Worm (Caenorhabditis elegans) whole organism, mixed stage, embryonic: ENCODE data around the gene acds-10.

ENCODE experiments used
- M03D4.4 ChIP-seq: sonication (generic microtip); optimal IDR thresholded peaks from 2 replicates; lab custom pipeline; 2017; ENCODE audit warnings: mild to moderate bottlenecking, missing genetic modification characterization, missing compliant biosample characterization
- bed-3 ChIP-seq: fragments of 200-800 bp; sonication (Bioruptor generic); optimal IDR thresholded peaks from 3 replicates; lab custom pipeline; 2018; ENCODE audit warnings: mild to moderate bottlenecking, missing genetic modification characterization, moderate library complexity, missing compliant biosample characterization
- blmp-1 ChIP-seq: fragments of 150-350 bp; optimal IDR thresholded peaks from 2 replicates; lab custom pipeline; 2014; ENCODE audit warnings: missing biosample characterization, missing genetic modification characterization
- ceh-39 ChIP-seq: fragments of 150-350 bp; optimal IDR thresholded peaks from 2 replicates; lab custom pipeline; 2014; ENCODE audit warnings: missing biosample characterization, missing genetic modification characterization
- ceh-43 ChIP-seq: fragments of 200-800 bp; sonication (Bioruptor generic); optimal IDR thresholded peaks from 2 replicates; lab custom pipeline; 2018; ENCODE audit warnings: mild to moderate bottlenecking, missing genetic modification characterization, moderate library complexity, missing compliant biosample characterization
- ceh-83 ChIP-seq: fragments of 200-800 bp; sonication (Bioruptor generic); optimal IDR thresholded peaks from 2 replicates; lab custom pipeline; 2018; ENCODE audit warnings: mild to moderate bottlenecking, missing genetic modification characterization, missing compliant biosample characterization
- ces-1 ChIP-seq: fragments of 150-350 bp; optimal IDR thresholded peaks from 2 replicates; lab custom pipeline; 2014; ENCODE audit warnings: missing biosample characterization, missing genetic modification reagents, missing genetic modification characterization
- cnd-1 ChIP-seq: fragments of 200-800 bp; sonication (Bioruptor generic); optimal IDR thresholded peaks from 2 replicates; lab custom pipeline; 2018; ENCODE audit warnings: mild to moderate bottlenecking, missing genetic modification characterization, missing compliant biosample characterization
- drap-1 ChIP-seq: fragments of 200-800 bp; sonication (Bioruptor generic); optimal IDR thresholded peaks from 3 replicates; lab custom pipeline; 2018; ENCODE audit warnings: mild to moderate bottlenecking, missing genetic modification characterization, missing compliant biosample characterization
- elt-3 ChIP-seq: fragments of 150-350 bp; optimal IDR thresholded peaks from 2 replicates; lab custom pipeline; 2014; ENCODE audit warnings: missing biosample characterization, missing genetic modification characterization
- flh-1 ChIP-seq: fragments of 200-800 bp; sonication (Bioruptor generic); optimal IDR thresholded peaks from 2 replicates; lab custom pipeline; 2018; ENCODE audit warnings: mild to moderate bottlenecking, missing genetic modification characterization, moderate library complexity, missing compliant biosample characterization
- ham-2 ChIP-seq: fragments of 200-800 bp; sonication (Bioruptor generic); optimal IDR thresholded peaks from 2 replicates; lab custom pipeline; 2018; ENCODE audit warnings: mild to moderate bottlenecking, missing genetic modification characterization, missing compliant biosample characterization
- hlh-1 ChIP-seq: fragments of 150-350 bp; optimal IDR thresholded peaks from 2 replicates; lab custom pipeline; 2014; ENCODE audit warnings: missing biosample characterization, missing genetic modification reagents, missing genetic modification characterization
- lin-32 ChIP-seq: fragments of 200-800 bp; sonication (Bioruptor generic); optimal IDR thresholded peaks from 2 replicates; lab custom pipeline; 2018; ENCODE audit warnings: mild to moderate bottlenecking, missing genetic modification characterization, missing compliant biosample characterization
- lsy-2 ChIP-seq: fragments of 150-350 bp; optimal IDR thresholded peaks from 2 replicates; lab custom pipeline; 2014; ENCODE audit warnings: missing biosample characterization, missing genetic modification characterization
- mab-5 ChIP-seq: fragments of 150-350 bp; optimal IDR thresholded peaks from 2 replicates; lab custom pipeline; 2014; ENCODE audit warnings: missing biosample characterization, missing genetic modification characterization
- mep-1 ChIP-seq: fragments of 150-350 bp; optimal IDR thresholded peaks from 2 replicates; lab custom pipeline; 2017; ENCODE audit warnings: missing biosample characterization, missing genetic modification reagents, missing genetic modification characterization, inconsistent platforms
- mls-2 ChIP-seq: sonication (generic microtip); optimal IDR thresholded peaks from 2 replicates; lab custom pipeline; 2016; ENCODE audit warnings: mild to moderate bottlenecking, missing genetic modification characterization, moderate library complexity, missing compliant biosample characterization
- nhr-12 ChIP-seq: fragments of 150-350 bp; optimal IDR thresholded peaks from 2 replicates; lab custom pipeline; 2014; ENCODE audit warnings: missing biosample characterization, missing genetic modification characterization
- nhr-2 ChIP-seq: fragments of 150-350 bp; optimal IDR thresholded peaks from 2 replicates; lab custom pipeline; 2014; ENCODE audit warnings: missing biosample characterization, missing genetic modification characterization
- nhr-237 ChIP-seq: fragments of 150-350 bp; optimal IDR thresholded peaks from 2 replicates; lab custom pipeline; 2014; ENCODE audit warnings: missing biosample characterization, missing genetic modification characterization
- nhr-28 ChIP-seq: fragments of 150-350 bp; optimal IDR thresholded peaks from 2 replicates; lab custom pipeline; 2014; ENCODE audit warnings: missing biosample characterization, missing genetic modification characterization
- nhr-76 ChIP-seq: sonication (generic microtip); optimal IDR thresholded peaks from 2 replicates; lab custom pipeline; 2017; ENCODE audit warnings: missing biosample characterization, missing genetic modification characterization
- pha-4 ChIP-seq: fragments of 150-350 bp; optimal IDR thresholded peaks from 2 replicates; lab custom pipeline; 2018; ENCODE audit warnings: missing biosample characterization, missing genetic modification reagents, missing genetic modification characterization
- sem-2 ChIP-seq: fragments of 200-800 bp; sonication (Bioruptor generic); optimal IDR thresholded peaks from 2 replicates; lab custom pipeline; 2018; ENCODE audit warnings: mild to moderate bottlenecking, missing genetic modification characterization, missing compliant biosample characterization
- snpc-4 ChIP-seq: fragments of 150-350 bp; optimal IDR thresholded peaks from 2 replicates; lab custom pipeline; 2014; ENCODE audit warnings: missing biosample characterization, missing genetic modification characterization
- sptf-1 ChIP-seq: sonication (generic microtip); optimal IDR thresholded peaks from 2 replicates; lab custom pipeline; 2017; ENCODE audit warnings: mild to moderate bottlenecking, missing genetic modification characterization, moderate library complexity, missing compliant biosample characterization
- tbx-8 ChIP-seq: fragments of 200-800 bp; sonication (Bioruptor generic); optimal IDR thresholded peaks from 2 replicates; lab custom pipeline; 2018; ENCODE audit warnings: mild to moderate bottlenecking, missing genetic modification characterization, moderate library complexity, missing compliant biosample characterization
- unc-120 ChIP-seq: sonication (generic microtip); optimal IDR thresholded peaks from 2 replicates; lab custom pipeline; 2017; ENCODE audit warnings: missing genetic modification characterization, missing compliant biosample characterization; ENCODE audit not compliant: poor library complexity, severe bottlenecking
- unc-62 ChIP-seq: fragments of 150-350 bp; optimal IDR thresholded peaks from 2 replicates; lab custom pipeline; 2014; ENCODE audit warnings: missing biosample characterization, missing genetic modification reagents, missing genetic modification characterization
- zip-8 ChIP-seq: fragments of 150-350 bp; optimal IDR thresholded peaks from 2 replicates; lab custom pipeline; 2014; ENCODE audit warnings: missing biosample characterization, missing genetic modification characterization
- ztf-11 ChIP-seq: fragments of 150-350 bp; optimal IDR thresholded peaks from 2 replicates; lab custom pipeline; 2014; ENCODE audit warnings: missing biosample characterization, missing genetic modification characterization

acds-10 gene

DNA sequence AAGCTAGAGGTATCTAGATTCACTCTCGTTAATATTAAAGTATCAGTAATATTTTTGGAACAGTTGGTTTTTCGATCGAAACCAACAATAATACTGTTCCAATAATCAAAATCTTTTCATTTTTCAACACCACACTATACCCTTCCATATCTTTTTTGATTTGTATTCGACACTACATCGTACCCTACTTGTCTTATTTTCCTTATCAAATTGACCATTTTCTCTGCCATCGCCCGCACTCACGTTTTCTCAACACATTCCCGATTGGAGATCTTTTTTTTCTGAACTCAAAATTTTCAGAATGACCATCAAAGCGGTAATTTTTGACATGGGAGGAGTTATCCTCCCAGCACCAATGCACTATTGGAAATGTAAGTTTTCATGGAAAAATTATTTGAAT lies at the start of gene acds-10:
acds-10 (plus strand) TSS at position 301 of the 400 bp plus-strand sequence.
- TF ChIP-seq bed-3 (GFP tag; lab: Kevin White, UChicago) (no peak), ceh-43 (GFP tag; lab: Kevin White, UChicago) (no peak), elt-3 (tag; lab: Kevin White, UChicago) (no peak), nhr-237 (tag; lab: Kevin White, UChicago) (no peak), pha-4 (no peak), M03D4.4 (tag; lab: Kevin White, UChicago) (no peak), blmp-1 (tag; lab: Kevin White, UChicago) (no peak), ztf-11 (tag; lab: Kevin White, UChicago) (no peak), nhr-2 (tag; lab: Kevin White, UChicago) (no peak), ces-1 (no peak), unc-120 (no peak)

ce11 chrV:5699835-5700441 lies 47.7 kb upstream of the acds-10 start, which contains the start of gene clec-1:
Gene clec-1 (plus strand): TSS chrV:5700154.
- TF ChIP-seq hlh-1, result no peak
- no peak for TF ChIP-seq sem-2 (GFP tag; lab: Kevin White, UChicago)
- no peak for TF ChIP-seq zip-8 (tag; lab: Kevin White, UChicago)
- TF ChIP-seq blmp-1 (tag; lab: Kevin White, UChicago), result no peak
- TF ChIP-seq ceh-39 (tag; lab: Kevin White, UChicago), result no peak
- TF ChIP-seq ceh-83 (GFP tag; lab: Kevin White, UChicago), result no peak
- no peak for TF ChIP-seq cnd-1 (tag; lab: Kevin White, UChicago)
- TF ChIP-seq mab-5 (tag; lab: Kevin White, UChicago), result no peak
- TF ChIP-seq, all 35 proteins: peak for 0

- TF ChIP-seq blmp-1 (tag; lab: Kevin White, UChicago) (no peak), ham-2 (GFP tag; lab: Kevin White, UChicago) (no peak), nhr-2 (tag; lab: Kevin White, UChicago) (no peak), lin-32 (GFP tag; lab: Kevin White, UChicago) (no peak), sptf-1 (tag; lab: Kevin White, UChicago) (no peak), ces-1 (no peak), drap-1 (GFP tag; lab: Kevin White, UChicago) (no peak), bed-3 (GFP tag; lab: Kevin White, UChicago) (no peak), mab-5 (tag; lab: Kevin White, UChicago) (no peak), unc-62 (no peak), unc-120 (no peak), snpc-4 (tag; lab: Kevin White, UChicago) (no peak)
Measured at ce11 chrV:5701106-5701505, 46.5 kb upstream of the acds-10 start.

DNA sequence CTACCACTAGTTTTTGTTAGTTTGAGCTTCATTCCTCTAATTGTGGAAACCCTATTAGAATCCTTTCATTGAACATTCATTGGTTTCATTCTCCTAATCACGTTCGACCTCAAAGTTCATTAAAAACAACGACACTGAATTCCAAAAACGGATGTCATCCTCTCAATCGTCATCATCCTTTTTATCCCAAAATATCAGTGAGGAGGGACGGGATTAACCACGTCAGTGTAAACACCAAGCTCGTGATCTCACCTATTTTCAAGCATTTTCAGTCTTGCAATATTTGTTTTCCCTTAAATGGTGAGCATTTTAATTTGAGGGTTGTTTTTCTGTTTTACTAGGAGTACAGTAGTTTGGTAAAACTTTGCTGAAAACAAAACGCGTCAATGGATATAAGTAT lies 43.2 kb upstream of the acds-10 start:
- no peak for TF ChIP-seq zip-8 (tag; lab: Kevin White, UChicago)
- TF ChIP-seq lsy-2 (tag; lab: Kevin White, UChicago), result no peak
- TF ChIP-seq mep-1, result no peak
- no peak for TF ChIP-seq ceh-39 (tag; lab: Kevin White, UChicago)
- TF ChIP-seq lin-32 (GFP tag; lab: Kevin White, UChicago), result no peak
- no peak for TF ChIP-seq hlh-1

DNA sequence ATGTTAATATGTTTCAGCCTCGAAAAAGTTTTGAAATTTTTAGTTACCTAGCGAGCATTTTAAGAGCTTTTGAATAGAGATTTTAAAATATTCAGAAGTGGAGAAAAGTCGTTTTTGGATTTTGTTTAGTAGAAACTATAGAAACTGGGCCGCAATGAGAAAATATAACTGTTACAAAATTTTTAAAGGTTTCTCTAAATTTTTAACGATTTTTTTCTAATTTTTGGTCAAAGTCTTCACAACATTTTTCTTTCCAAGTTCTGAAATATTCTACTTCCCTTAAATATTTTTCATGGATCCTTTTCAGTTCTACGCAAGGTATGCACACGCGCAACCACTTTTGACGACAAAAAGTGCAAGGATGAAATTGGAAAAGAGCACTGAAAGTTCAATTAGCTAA lies 42.1 kb upstream of the acds-10 start, which contains the start of gene peli-1:
peli-1 (plus strand) TSS at position 301 of the 400 bp plus-strand sequence.
- no peak for TF ChIP-seq mab-5 (tag; lab: Kevin White, UChicago)
- no peak for TF ChIP-seq M03D4.4 (tag; lab: Kevin White, UChicago)
- TF ChIP-seq nhr-28 (tag; lab: Kevin White, UChicago), result no peak
- TF ChIP-seq flh-1, result no peak
- no peak for TF ChIP-seq tbx-8 (GFP tag; lab: Kevin White, UChicago)
- no peak for TF ChIP-seq bed-3 (GFP tag; lab: Kevin White, UChicago)
- no peak for TF ChIP-seq ceh-83 (GFP tag; lab: Kevin White, UChicago)
- no peak for TF ChIP-seq ceh-43 (GFP tag; lab: Kevin White, UChicago)
- TF ChIP-seq ztf-11 (tag; lab: Kevin White, UChicago), result no peak
- no peak for TF ChIP-seq blmp-1 (tag; lab: Kevin White, UChicago)
- TF ChIP-seq sem-2 (GFP tag; lab: Kevin White, UChicago), result no peak
- no peak for TF ChIP-seq lin-32 (GFP tag; lab: Kevin White, UChicago)
- TF ChIP-seq nhr-2 (tag; lab: Kevin White, UChicago), result no peak
- no peak for TF ChIP-seq drap-1 (GFP tag; lab: Kevin White, UChicago)
- no peak for TF ChIP-seq nhr-76
- TF ChIP-seq lsy-2 (tag; lab: Kevin White, UChicago), result no peak
- TF ChIP-seq unc-120, result no peak
- no peak for TF ChIP-seq nhr-237 (tag; lab: Kevin White, UChicago)
- no peak for TF ChIP-seq mls-2 (tag; lab: Kevin White, UChicago)
- no peak for TF ChIP-seq nhr-12 (tag; lab: Kevin White, UChicago)
